Worm (Caenorhabditis elegans): ENCODE data around the gene ZC513.14.

ZC513.14 gene

ce11 chrV:8035947-8036346 lies at the start of gene ZC513.14:
ZC513.14 (minus strand) TSS chrV:8036047.
- TF ChIP-seq nhr-77 (tag; optimal IDR thresholded peaks at IDR 0.05) (no peak), nhr-11 (tag; optimal IDR thresholded peaks at IDR 0.05) (no peak), nhr-129 (tag; optimal IDR thresholded peaks at IDR 0.05) (no peak), unc-55 (GFP tag; optimal IDR thresholded peaks at IDR 0.05) (no peak), blmp-1 (tag; optimal IDR thresholded peaks at IDR 0.05; ENCODE audit: insufficient read depth) (no peak), nhr-12 (tag; optimal IDR thresholded peaks at IDR 0.05) (no peak), C34F6.9 (tag; optimal IDR thresholded peaks at IDR 0.05) (no peak), sem-4 (tag; optimal IDR thresholded peaks at IDR 0.05) (no peak), unc-39 (tag; optimal IDR thresholded peaks at IDR 0.05) (no peak), ceh-16 (tag; optimal IDR thresholded peaks at IDR 0.05) (no peak), Y55F3AM.14 (GFP tag; optimal IDR thresholded peaks at IDR 0.05) (no peak), ama-1 (optimal IDR thresholded peaks at IDR 0.05) (no peak), lin-11 (tag; optimal IDR thresholded peaks at IDR 0.05) (no peak), ztf-4 (tag; optimal IDR thresholded peaks at IDR 0.05) (no peak), lin-13 (GFP tag; optimal IDR thresholded peaks at IDR 0.05) (no peak)

DNA sequence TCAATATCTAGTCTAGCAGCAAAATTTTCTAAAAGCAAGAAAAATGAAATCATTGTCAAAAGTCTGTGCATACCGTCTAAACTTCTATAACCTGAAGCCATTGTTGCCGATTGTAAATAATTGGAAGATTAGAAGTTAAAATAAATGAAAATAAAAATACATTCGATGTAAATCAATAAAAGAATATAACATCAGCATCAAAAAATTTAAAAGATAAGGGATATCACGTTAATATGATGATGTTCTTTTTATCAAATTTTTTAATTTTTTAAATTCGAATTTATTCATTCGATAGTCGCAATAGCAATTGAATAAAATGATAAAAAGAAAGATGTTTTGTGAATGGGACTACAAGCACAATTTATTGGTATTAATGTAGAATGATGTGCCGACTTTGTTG lies 49.3 kb upstream of the ZC513.14 start, which contains the start of gene C09H5.7:
Gene C09H5.7 (minus strand): TSS at position 101 of the 400 bp plus-strand sequence.
- no peak for TF ChIP-seq blmp-1 (tag; optimal IDR thresholded peaks at IDR 0.05; ENCODE audit: insufficient read depth)
- no peak for TF ChIP-seq snpc-4 (tag; optimal IDR thresholded peaks at IDR 0.05)
- TF ChIP-seq sem-4 (tag; optimal IDR thresholded peaks at IDR 0.05) = no peak
- no peak for TF ChIP-seq dmd-4 (tag; optimal IDR thresholded peaks at IDR 0.05)
- no peak for TF ChIP-seq elt-3 (tag; optimal IDR thresholded peaks at IDR 0.05)

ce11 chrV:8081579-8081978 lies 45.7 kb upstream of the ZC513.14 start, which contains the start of gene str-131:
str-131 (minus strand) TSS chrV:8081679.
- TF ChIP-seq lin-11 (tag; optimal IDR thresholded peaks at IDR 0.05) = no peak
- TF ChIP-seq sem-4 (tag; optimal IDR thresholded peaks at IDR 0.05) = no peak
- TF ChIP-seq mbf-1 (tag; optimal IDR thresholded peaks at IDR 0.05) = no peak
- no peak for TF ChIP-seq nhr-21 (tag; optimal IDR thresholded peaks at IDR 0.05)
- TF ChIP-seq ZK546.5 (tag; optimal IDR thresholded peaks at IDR 0.05) = no peak
- no peak for TF ChIP-seq Y55F3AM.14 (GFP tag; optimal IDR thresholded peaks at IDR 0.05)
- TF ChIP-seq ztf-11 (tag; optimal IDR thresholded peaks at IDR 0.05) = no peak
- TF ChIP-seq elt-3 (tag; optimal IDR thresholded peaks at IDR 0.05) = no peak
- no peak for TF ChIP-seq elt-1 (tag; optimal IDR thresholded peaks at IDR 0.05)
- TF ChIP-seq C34F6.9 (tag; optimal IDR thresholded peaks at IDR 0.05) = no peak
- no peak for TF ChIP-seq egl-27 (tag; optimal IDR thresholded peaks at IDR 0.05)
- no peak for TF ChIP-seq peb-1 (tag; optimal IDR thresholded peaks at IDR 0.05)
- TF ChIP-seq nhr-12 (tag; optimal IDR thresholded peaks at IDR 0.05) = no peak
- no peak for TF ChIP-seq unc-62 (GFP tag; optimal IDR thresholded peaks at IDR 0.05)
- no peak for TF ChIP-seq R02D3.7 (tag; optimal IDR thresholded peaks at IDR 0.05)
- TF ChIP-seq nhr-23 (tag; optimal IDR thresholded peaks at IDR 0.05) = no peak
- TF ChIP-seq ztf-1 (GFP tag; conservative IDR thresholded peaks at IDR 0.05) = no peak
- TF ChIP-seq crh-2 (tag; optimal IDR thresholded peaks at IDR 0.05) = no peak
- no peak for TF ChIP-seq nhr-129 (tag; optimal IDR thresholded peaks at IDR 0.05)

ce11 chrV:8079813-8080212 lies 44.0 kb upstream of the ZC513.14 start:
- no peak for TF ChIP-seq lsy-2 (tag; optimal IDR thresholded peaks at IDR 0.05)
- no peak for TF ChIP-seq mdl-1 (tag; optimal IDR thresholded peaks at IDR 0.05)
- peak; percentile 51 for TF ChIP-seq blmp-1 (tag; optimal IDR thresholded peaks at IDR 0.05; ENCODE audit: insufficient read depth)
- TF ChIP-seq C34F6.9 (tag; optimal IDR thresholded peaks at IDR 0.05) = no peak
- TF ChIP-seq unc-62 (GFP tag; optimal IDR thresholded peaks at IDR 0.05) = no peak
- TF ChIP-seq nhr-25 (tag; optimal IDR thresholded peaks at IDR 0.05) = peak; percentile 71
- no peak for TF ChIP-seq gmeb-1 (tag; optimal IDR thresholded peaks at IDR 0.05)
- TF ChIP-seq fos-1 (tag; optimal IDR thresholded peaks at IDR 0.05) = no peak
- TF ChIP-seq unc-55 (GFP tag; optimal IDR thresholded peaks at IDR 0.05) = no peak
- peak; percentile 17 for TF ChIP-seq egl-27 (tag; optimal IDR thresholded peaks at IDR 0.05)
- peak; percentile 77 for TF ChIP-seq sma-9 (GFP tag; optimal IDR thresholded peaks at IDR 0.05)
- TF ChIP-seq sma-9 (tag; optimal IDR thresholded peaks at IDR 0.05) = no peak
- TF ChIP-seq ZK546.5 (tag; optimal IDR thresholded peaks at IDR 0.05) = no peak
- no peak for TF ChIP-seq R02D3.7 (tag; optimal IDR thresholded peaks at IDR 0.05)
- peak; percentile 5 for TF ChIP-seq sma-3 (GFP tag; optimal IDR thresholded peaks at IDR 0.05)
- TF ChIP-seq mbf-1 (tag; optimal IDR thresholded peaks at IDR 0.05) = no peak
- no peak for TF ChIP-seq nhr-129 (tag; optimal IDR thresholded peaks at IDR 0.05)
- TF ChIP-seq nhr-77 (tag; optimal IDR thresholded peaks at IDR 0.05) = no peak
- TF ChIP-seq dmd-4 (tag; optimal IDR thresholded peaks at IDR 0.05) = no peak
- no peak for TF ChIP-seq elt-3 (tag; optimal IDR thresholded peaks at IDR 0.05)
